Fruit fly (Drosophila melanogaster) whole organism, prepupa: ENCODE data around the gene SclA.
A peak's percentile ranks its signal among the peaks of the same experiment; 100 is the strongest.

Source experiments
- Blimp-1 ChIP-seq: fragments of 200-800 bp; sonication (Bioruptor generic); optimal IDR thresholded peaks from 3 replicates; lab custom pipeline; 2017; ENCODE audit warnings: missing biosample characterization, missing genetic modification characterization, mild to moderate bottlenecking, moderate library complexity, missing genetic modification reagents
- CG10631 ChIP-seq: fragments of 200-800 bp; sonication (Bioruptor generic); optimal IDR thresholded peaks from 2 replicates; lab custom pipeline; 2016; ENCODE audit warnings: missing biosample characterization, missing genetic modification characterization
- CG11294 ChIP-seq: fragments of 200-800 bp; sonication (Bioruptor generic); IDR thresholded peaks from 2 replicates; pipeline ENCODE4 v1.3.6; 2022; ENCODE audit warnings: missing biosample characterization, missing genetic modification characterization
- CG11762 ChIP-seq: fragments of 200-800 bp; sonication (Bioruptor generic); optimal IDR thresholded peaks from 3 replicates; lab custom pipeline; 2016; ENCODE audit warnings: missing biosample characterization, missing genetic modification characterization; ENCODE audit not compliant: insufficient read depth
- CG11902 ChIP-seq: fragments of 200-800 bp; sonication (Bioruptor generic); optimal IDR thresholded peaks from 3 replicates; lab custom pipeline; 2016; ENCODE audit warnings: missing biosample characterization, missing genetic modification characterization
- CG15336 ChIP-seq: fragments of 200-800 bp; sonication (Bioruptor generic); IDR thresholded peaks from 2 replicates; pipeline ENCODE4 v1.3.6; 2022; ENCODE audit warnings: missing biosample characterization, missing genetic modification characterization
- CG1621 ChIP-seq: fragments of 200-800 bp; sonication (Bioruptor generic); optimal IDR thresholded peaks from 3 replicates; lab custom pipeline; 2018; ENCODE audit warnings: missing biosample characterization, mild to moderate bottlenecking, missing genetic modification characterization
- CG32006 ChIP-seq: fragments of 200-800 bp; sonication (Bioruptor generic); optimal IDR thresholded peaks from 3 replicates; lab custom pipeline; 2017; ENCODE audit warnings: missing biosample characterization, mild to moderate bottlenecking, missing genetic modification characterization
- CG34406 ChIP-seq: fragments of 200-800 bp; sonication (Bioruptor generic); optimal IDR thresholded peaks from 3 replicates; lab custom pipeline; 2016; ENCODE audit warnings: missing biosample characterization, missing genetic modification characterization
- CG6276 ChIP-seq: fragments of 200-800 bp; sonication (Bioruptor generic); optimal IDR thresholded peaks from 2 replicates; lab custom pipeline; 2017; ENCODE audit warnings: missing biosample characterization, mild to moderate bottlenecking, missing genetic modification characterization
- CG6792 ChIP-seq: fragments of 200-800 bp; sonication (Bioruptor generic); optimal IDR thresholded peaks from 3 replicates; lab custom pipeline; 2016; ENCODE audit warnings: missing biosample characterization, missing genetic modification characterization
- CG6808 ChIP-seq: fragments of 200-800 bp; sonication (Bioruptor generic); optimal IDR thresholded peaks from 3 replicates; lab custom pipeline; 2017; ENCODE audit warnings: missing biosample characterization, missing genetic modification characterization, mild to moderate bottlenecking, moderate library complexity, missing genetic modification reagents
- CG6854 ChIP-seq: fragments of 200-800 bp; sonication (Bioruptor generic); optimal IDR thresholded peaks from 2 replicates; lab custom pipeline; 2017; ENCODE audit warnings: missing biosample characterization, mild to moderate bottlenecking, missing genetic modification characterization
- CG7368 ChIP-seq: fragments of 200-800 bp; sonication (Bioruptor generic); optimal IDR thresholded peaks from 3 replicates; lab custom pipeline; 2016; ENCODE audit warnings: missing biosample characterization, missing genetic modification characterization
- CG8119 ChIP-seq: fragments of 200-800 bp; sonication (Bioruptor generic); IDR thresholded peaks from 3 replicates; pipeline ENCODE4 v1.3.6; 2022; ENCODE audit warnings: missing biosample characterization, missing genetic modification characterization
- CG9139 ChIP-seq: fragments of 200-800 bp; sonication (Bioruptor generic); optimal IDR thresholded peaks from 3 replicates; lab custom pipeline; 2017; ENCODE audit warnings: missing biosample characterization, mild to moderate bottlenecking, missing genetic modification characterization
- Eip75B ChIP-seq: fragments of 200-800 bp; sonication (Bioruptor generic); optimal IDR thresholded peaks from 3 replicates; lab custom pipeline; 2016; ENCODE audit warnings: missing biosample characterization, missing genetic modification characterization
- Eip78C ChIP-seq: fragments of 200-800 bp; sonication (Bioruptor generic); peaks from one replicate; lab custom pipeline; 2016; ENCODE audit warnings: missing biosample characterization, missing genetic modification characterization
- Eip93F ChIP-seq: fragments of 200-800 bp; sonication (Bioruptor generic); optimal IDR thresholded peaks from 2 replicates; lab custom pipeline; 2016; ENCODE audit warnings: missing biosample characterization, mild to moderate bottlenecking, missing genetic modification characterization
- Ets21C ChIP-seq: fragments of 200-800 bp; sonication (Bioruptor generic); optimal IDR thresholded peaks from 3 replicates; lab custom pipeline; 2016; ENCODE audit warnings: missing biosample characterization, missing genetic modification characterization
- Ets96B ChIP-seq: fragments of 200-800 bp; optimal IDR thresholded peaks from 2 replicates; lab custom pipeline; 2019; ENCODE audit warnings: missing biosample characterization, mild to moderate bottlenecking, missing genetic modification characterization, moderate library complexity
- Gug ChIP-seq: fragments of 200-800 bp; sonication (Bioruptor generic); IDR thresholded peaks from 2 replicates; pipeline ENCODE4 v1.3.6; 2022; ENCODE audit warnings: missing biosample characterization, missing genetic modification characterization
- Hr38 ChIP-seq: sonication (Bioruptor generic); optimal IDR thresholded peaks from 2 replicates; lab custom pipeline; 2016; ENCODE audit warnings: missing biosample characterization, missing genetic modification characterization
- Hr4 ChIP-seq: fragments of 200-800 bp; sonication (Bioruptor generic); optimal IDR thresholded peaks from 3 replicates; lab custom pipeline; 2016; ENCODE audit warnings: missing biosample characterization, missing genetic modification characterization
- Lpt ChIP-seq: fragments of 200-800 bp; sonication (Bioruptor generic); optimal IDR thresholded peaks from 3 replicates; lab custom pipeline; 2016; ENCODE audit warnings: missing biosample characterization, missing genetic modification characterization
- Met ChIP-seq: fragments of 200-800 bp; sonication (Bioruptor generic); optimal IDR thresholded peaks from 3 replicates; lab custom pipeline; 2016; ENCODE audit warnings: missing biosample characterization, missing genetic modification characterization
- OdsH ChIP-seq: fragments of 200-800 bp; sonication (Bioruptor generic); optimal IDR thresholded peaks from 3 replicates; lab custom pipeline; 2016; ENCODE audit warnings: missing biosample characterization, missing genetic modification characterization
- Sox102F ChIP-seq: fragments of 200-800 bp; sonication (Bioruptor generic); optimal IDR thresholded peaks from 2 replicates; lab custom pipeline; 2016; ENCODE audit warnings: missing biosample characterization, mild to moderate bottlenecking, missing genetic modification characterization
- Sox14 ChIP-seq: fragments of 200-800 bp; sonication (Bioruptor generic); optimal IDR thresholded peaks from 3 replicates; lab custom pipeline; 2016; ENCODE audit warnings: missing biosample characterization, missing genetic modification characterization
- Sox15 ChIP-seq: fragments of 200-800 bp; sonication (Bioruptor generic); optimal IDR thresholded peaks from 3 replicates; lab custom pipeline; 2016; ENCODE audit warnings: missing biosample characterization, missing genetic modification characterization
- achi ChIP-seq: fragments of 200-800 bp; sonication (Bioruptor generic); optimal IDR thresholded peaks from 3 replicates; lab custom pipeline; 2016; ENCODE audit warnings: missing biosample characterization, missing genetic modification characterization
- acj6 ChIP-seq: fragments of 200-800 bp; sonication (Bioruptor generic); optimal IDR thresholded peaks from 3 replicates; lab custom pipeline; 2016; ENCODE audit warnings: missing biosample characterization, missing genetic modification characterization
- cyc ChIP-seq: fragments of 200-800 bp; sonication (Bioruptor generic); optimal IDR thresholded peaks from 3 replicates; lab custom pipeline; 2016; ENCODE audit warnings: missing biosample characterization, missing genetic modification characterization
- eg ChIP-seq: fragments of 200-800 bp; sonication (Bioruptor generic); IDR thresholded peaks from 3 replicates; pipeline ENCODE4 v1.3.6; 2022; ENCODE audit warnings: missing biosample characterization, missing genetic modification characterization
- esn ChIP-seq: fragments of 200-800 bp; sonication (Bioruptor generic); optimal IDR thresholded peaks from 2 replicates; lab custom pipeline; 2016; ENCODE audit warnings: missing biosample characterization, mild to moderate bottlenecking, missing genetic modification characterization, moderate library complexity
- net ChIP-seq: fragments of 200-800 bp; sonication (Bioruptor generic); optimal IDR thresholded peaks from 3 replicates; lab custom pipeline; 2016; ENCODE audit warnings: missing biosample characterization, missing genetic modification characterization
- pdm3 ChIP-seq: fragments of 200-800 bp; sonication (Bioruptor generic); optimal IDR thresholded peaks from 3 replicates; lab custom pipeline; 2016; ENCODE audit warnings: missing biosample characterization, missing genetic modification characterization
- salr ChIP-seq, 2 experiments: fragments of 200-800 bp; sonication (Bioruptor generic); optimal IDR thresholded peaks; 3 replicates each; lab custom pipeline; 2016 to 2018; ENCODE audit warnings: missing biosample characterization in 2 of 2, missing genetic modification characterization in 2 of 2, mild to moderate bottlenecking in 1 of 2
- svp ChIP-seq: fragments of 200-800 bp; sonication (Bioruptor generic); peaks from one replicate; lab custom pipeline; 2016; ENCODE audit warnings: missing biosample characterization, missing genetic modification characterization
- topi ChIP-seq: fragments of 200-800 bp; sonication (Bioruptor generic); optimal IDR thresholded peaks from 3 replicates; lab custom pipeline; 2016; ENCODE audit warnings: missing biosample characterization, missing genetic modification characterization
- vri ChIP-seq: fragments of 200-800 bp; sonication (Bioruptor generic); optimal IDR thresholded peaks from 3 replicates; lab custom pipeline; 2016; ENCODE audit warnings: missing biosample characterization, mild to moderate bottlenecking, missing genetic modification characterization

SclA gene

DNA sequence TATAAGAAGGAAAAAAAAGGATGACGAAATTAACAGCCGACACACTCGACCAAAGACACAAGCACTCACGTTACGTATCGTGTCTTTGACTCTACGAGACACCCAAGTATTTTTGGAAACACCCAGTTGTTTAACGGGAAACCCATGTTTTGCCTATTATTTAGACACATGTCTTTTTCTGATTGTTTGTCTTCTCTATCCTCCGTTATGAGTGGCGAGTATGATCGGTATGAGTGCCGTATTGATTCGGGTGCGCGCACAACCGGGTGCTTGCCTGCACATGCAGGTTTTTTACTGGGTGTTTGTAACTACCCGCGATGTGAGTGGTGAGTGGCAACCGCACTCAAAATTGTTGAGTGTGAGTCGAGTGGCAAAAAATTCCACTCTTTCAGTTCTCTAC, 21.3 kb downstream of the SclA start:
- TF ChIP-seq CG7368 (GFP tag; lab: Kevin White, UChicago) (no peak), achi (GFP tag; lab: Kevin White, UChicago) (no peak), CG8119 (GFP tag; lab: Robert Waterston, UW) (no peak), Ets21C (GFP tag; lab: Kevin White, UChicago) (no peak), CG9139 (GFP tag; lab: Kevin White, UChicago) (no peak), CG15336 (no peak), CG34406 (GFP tag; lab: Kevin White, UChicago) (no peak), CG11294 (GFP tag; lab: Robert Waterston, UW) (no peak), CG32006 (GFP tag; lab: Kevin White, UChicago) (no peak), Met (GFP tag; lab: Kevin White, UChicago) (no peak), topi (no peak), Sox15 (GFP tag; lab: Kevin White, UChicago) (no peak), CG11902 (no peak), CG6792 (GFP tag; lab: Kevin White, UChicago) (no peak)

DNA sequence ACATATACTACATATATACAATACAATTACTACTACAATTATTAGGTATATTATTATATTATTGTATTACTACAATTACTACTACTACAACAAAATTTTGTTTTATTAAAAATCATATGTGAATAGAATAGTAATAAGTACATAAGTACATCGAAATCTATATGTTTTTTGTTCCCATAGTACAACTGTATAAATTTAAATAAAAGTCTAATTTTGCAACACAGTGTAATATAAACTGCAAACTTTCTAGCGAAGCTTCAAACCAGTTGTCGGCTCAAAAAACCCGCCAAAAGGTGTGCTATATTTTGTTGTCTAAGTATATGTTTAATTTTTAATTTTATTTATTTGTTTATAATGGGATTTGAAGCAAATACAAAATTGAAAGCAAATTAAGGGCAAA, 21.8 kb downstream of the SclA start:
- TF ChIP-seq topi = no peak
- peak; percentile 9 for TF ChIP-seq Eip78C (GFP tag; lab: Kevin White, UChicago)
- no peak for TF ChIP-seq Sox102F (GFP tag; lab: Kevin White, UChicago)
- no peak for TF ChIP-seq vri (GFP tag; lab: Kevin White, UChicago)

DNA sequence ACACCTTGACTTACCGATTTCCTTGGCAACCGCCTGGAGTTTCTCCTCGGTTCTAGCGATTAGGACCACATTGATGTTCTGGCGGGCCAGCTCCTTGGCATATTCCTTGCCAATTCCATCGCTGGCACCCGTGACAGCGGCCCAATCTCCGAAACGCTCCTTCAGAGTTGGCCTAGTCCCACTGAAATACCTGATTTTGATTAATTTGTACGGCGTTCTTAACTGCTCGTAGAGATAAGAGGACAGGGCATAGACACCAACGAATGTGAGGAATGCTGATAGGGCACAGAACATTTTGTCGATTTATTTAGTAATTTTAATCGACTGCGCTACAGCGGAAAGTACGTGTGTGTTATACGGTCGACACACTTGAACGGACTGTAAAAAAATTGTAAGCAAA, 23.4 kb downstream of the SclA start, which contains the start of gene CG6012:
TSS of gene CG6012 (minus strand) at position 364 of the 400 bp plus-strand sequence.
- TF ChIP-seq vri (GFP tag; lab: Kevin White, UChicago) (peak; percentile 11), Eip93F (no peak), salr (GFP tag; optimal IDR thresholded peaks at IDR 0.05; lab: Kevin White, UChicago) (no peak), Met (GFP tag; lab: Kevin White, UChicago) (no peak), svp (GFP tag; lab: Kevin White, UChicago) (no peak)

DNA sequence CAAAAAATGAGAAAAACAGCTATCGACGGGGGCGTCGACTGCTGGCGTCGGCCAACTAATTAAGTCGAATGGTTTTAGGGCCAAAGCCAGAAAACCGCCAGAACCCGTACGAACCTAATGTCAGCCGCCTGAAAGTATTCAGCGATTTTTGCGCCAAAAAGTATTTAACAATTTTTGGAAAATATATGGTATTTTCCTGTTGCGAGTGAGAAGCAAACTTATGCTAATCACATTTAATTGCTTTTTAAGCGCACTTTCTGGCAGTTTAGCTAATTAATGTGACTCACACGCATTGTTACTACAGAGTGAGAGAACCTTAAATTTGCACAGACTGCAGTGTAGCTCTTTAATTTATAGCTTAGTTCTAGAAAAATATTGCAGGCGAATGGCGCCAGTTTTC, 24.8 kb downstream of the SclA start:
- TF ChIP-seq CG10631 (GFP tag; lab: Kevin White, UChicago) = no peak
- no peak for TF ChIP-seq CG6854 (GFP tag; lab: Kevin White, UChicago)
- TF ChIP-seq salr (GFP tag; optimal IDR thresholded peaks at IDR 0.05; lab: Kevin White, UChicago) = no peak
- TF ChIP-seq Ets96B (tag; lab: Kevin White, UChicago) = no peak
- no peak for TF ChIP-seq CG34406 (GFP tag; lab: Kevin White, UChicago)
- no peak for TF ChIP-seq svp (GFP tag; lab: Kevin White, UChicago)
- no peak for TF ChIP-seq net (GFP tag; lab: Kevin White, UChicago)
- TF ChIP-seq Blimp-1 (GFP tag; lab: Kevin White, UChicago) = no peak
- no peak for TF ChIP-seq CG11902
- TF ChIP-seq CG8119 (GFP tag; lab: Robert Waterston, UW) = no peak
- no peak for TF ChIP-seq acj6 (GFP tag; lab: Kevin White, UChicago)
- TF ChIP-seq Sox102F (GFP tag; lab: Kevin White, UChicago) = no peak
- no peak for TF ChIP-seq CG11762 (GFP tag; lab: Kevin White, UChicago)
- no peak for TF ChIP-seq CG1621 (tag; lab: Kevin White, UChicago)
- no peak for TF ChIP-seq pdm3 (GFP tag; lab: Kevin White, UChicago)
- TF ChIP-seq CG15336 = no peak
- TF ChIP-seq esn (GFP tag; lab: Kevin White, UChicago) = no peak

DNA sequence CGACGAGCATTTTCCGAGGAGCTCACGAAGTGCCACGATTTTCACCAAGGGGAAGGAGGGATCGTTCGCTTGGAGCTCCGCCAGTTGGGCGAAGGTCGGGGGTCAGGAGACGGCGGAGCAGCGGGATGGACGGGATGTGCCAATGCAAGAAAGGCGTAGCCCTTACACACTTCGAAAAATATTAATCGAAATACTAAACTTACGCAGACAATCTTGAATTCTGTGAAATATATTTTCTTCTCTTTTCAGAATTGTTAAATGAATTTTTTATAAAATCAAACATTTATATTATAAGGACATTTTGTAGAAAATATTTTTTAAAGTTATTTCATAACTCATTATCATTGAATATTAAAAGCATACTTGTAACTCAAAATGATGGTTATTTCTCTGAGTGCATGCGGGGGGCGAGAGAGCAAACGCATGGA, 31.1 kb downstream of the SclA start:
- peak; percentile 70 for TF ChIP-seq CG15336
- peak; percentile 74 for TF ChIP-seq CG8119 (GFP tag; lab: Robert Waterston, UW)
- peak; percentile 46 for TF ChIP-seq Hr4 (GFP tag; lab: Kevin White, UChicago)
- no peak for TF ChIP-seq CG11902
- TF ChIP-seq Hr38 (GFP tag; lab: Kevin White, UChicago) = no peak
- TF ChIP-seq CG7368 (GFP tag; lab: Kevin White, UChicago) = no peak
- peak; percentile 34 for TF ChIP-seq OdsH (GFP tag; lab: Kevin White, UChicago)
- TF ChIP-seq Sox14 = no peak
- peak; percentile 42 for TF ChIP-seq net (GFP tag; lab: Kevin White, UChicago)
- peak; percentile 85 for TF ChIP-seq Eip78C (GFP tag; lab: Kevin White, UChicago)
- no peak for TF ChIP-seq CG6808 (GFP tag; lab: Kevin White, UChicago)
- peak; percentile 16 for TF ChIP-seq CG34406 (GFP tag; lab: Kevin White, UChicago)
- peak; percentile 43 for TF ChIP-seq eg
- peak; percentile 2 for TF ChIP-seq acj6 (GFP tag; lab: Kevin White, UChicago)
- TF ChIP-seq Gug (GFP tag; lab: Robert Waterston, UW) = peak; percentile 54
- no peak for TF ChIP-seq CG1621 (tag; lab: Kevin White, UChicago)
- TF ChIP-seq CG11294 (GFP tag; lab: Robert Waterston, UW) = no peak; the same call in 1 of the 2 replicates
- peak in 1 of 2 experiments; percentile 64 for TF ChIP-seq salr (GFP tag; optimal IDR thresholded peaks at IDR 0.05; lab: Kevin White, UChicago)
- TF ChIP-seq Eip75B = peak; percentile 19
- TF ChIP-seq CG6276 (GFP tag; lab: Kevin White, UChicago) = peak; percentile 28
- TF ChIP-seq vri (GFP tag; lab: Kevin White, UChicago) = no peak
- peak; percentile 51 for TF ChIP-seq CG10631 (GFP tag; lab: Kevin White, UChicago)
- TF ChIP-seq cyc (GFP tag; lab: Kevin White, UChicago) = no peak
- TF ChIP-seq Lpt (GFP tag; lab: Kevin White, UChicago) = peak; percentile 10
- peak; percentile 45 for TF ChIP-seq achi (GFP tag; lab: Kevin White, UChicago)
